Worm (Caenorhabditis elegans) whole organism, early embryonic: Measurements from ENCODE around the gene clh-1.

Source experiments
- B0310.2 ChIP-seq: sonication (generic microtip); optimal IDR thresholded peaks from 2 replicates; lab custom pipeline; 2016; ENCODE audit warnings: mild to moderate bottlenecking, missing genetic modification characterization, missing compliant biosample characterization
- F13C5.2 ChIP-seq: sonication (generic microtip); optimal IDR thresholded peaks from 2 replicates; lab custom pipeline; 2017; ENCODE audit warnings: mild to moderate bottlenecking, missing genetic modification characterization, inconsistent platforms, missing compliant biosample characterization
- aly-1 ChIP-seq: sonication (generic microtip); optimal IDR thresholded peaks from 2 replicates; lab custom pipeline; 2016; ENCODE audit warnings: missing genetic modification characterization, missing compliant biosample characterization
- ama-1 ChIP-seq: fragments of 150-350 bp; optimal IDR thresholded peaks from 2 replicates; lab custom pipeline; 2014
- ceh-13 ChIP-seq: fragments of 200-800 bp; sonication (Bioruptor generic); optimal IDR thresholded peaks from 2 replicates; lab custom pipeline; 2018; ENCODE audit warnings: mild to moderate bottlenecking, missing genetic modification characterization, missing compliant biosample characterization
- ceh-36 ChIP-seq: sonication (generic microtip); optimal IDR thresholded peaks from 2 replicates; lab custom pipeline; 2016; ENCODE audit warnings: missing genetic modification characterization, inconsistent platforms, missing compliant biosample characterization
- ets-7 ChIP-seq: sonication (generic microtip); optimal IDR thresholded peaks from 2 replicates; lab custom pipeline; 2016; ENCODE audit warnings: missing genotype, missing genetic modification characterization, missing compliant biosample characterization
- flt-1 ChIP-seq: fragments of 200-800 bp; sonication (Bioruptor generic); IDR thresholded peaks from 2 replicates; pipeline ENCODE4 v1.3.6; 2022; ENCODE audit warnings: missing genetic modification characterization, missing compliant biosample characterization
- hmbx-1 ChIP-seq: sonication (generic microtip); optimal IDR thresholded peaks from 2 replicates; lab custom pipeline; 2016; ENCODE audit warnings: mild to moderate bottlenecking, missing genetic modification characterization, missing compliant biosample characterization
- hmg-4 ChIP-seq: fragments of 200-800 bp; sonication (Bioruptor generic); optimal IDR thresholded peaks from 2 replicates; lab custom pipeline; 2018; ENCODE audit warnings: mild to moderate bottlenecking, missing genetic modification characterization, missing compliant biosample characterization
- hnd-1 ChIP-seq: sonication (generic microtip); optimal IDR thresholded peaks from 2 replicates; lab custom pipeline; 2016; ENCODE audit warnings: missing genetic modification characterization, missing compliant biosample characterization
- pes-1 ChIP-seq: fragments of 200-800 bp; sonication (Bioruptor generic); IDR thresholded peaks from 2 replicates; pipeline ENCODE4 v1.3.6; 2022; ENCODE audit warnings: missing genetic modification reagents, missing genetic modification characterization, missing compliant biosample characterization
- scrt-1 ChIP-seq: fragments of 200-800 bp; sonication (Bioruptor generic); IDR thresholded peaks from 2 replicates; pipeline ENCODE4 v1.3.6; 2022; ENCODE audit warnings: missing genetic modification characterization, missing compliant biosample characterization
- sea-1 ChIP-seq: fragments of 200-800 bp; sonication (Bioruptor generic); conservative IDR thresholded peaks from 2 replicates; pipeline ENCODE4 v1.3.6; 2022; ENCODE audit warnings: missing genetic modification characterization, missing compliant biosample characterization
- tbx-11 ChIP-seq: fragments of 200-800 bp; sonication (Bioruptor generic); IDR thresholded peaks from 2 replicates; pipeline ENCODE4 v1.3.6; 2022; ENCODE audit warnings: missing genetic modification characterization, missing compliant biosample characterization
- tbx-37 ChIP-seq: fragments of 200-800 bp; sonication (Bioruptor generic); conservative IDR thresholded peaks from 2 replicates; pipeline ENCODE4 v1.3.6; 2022; ENCODE audit warnings: missing genetic modification reagents, missing genetic modification characterization, missing compliant biosample characterization
- tra-4 ChIP-seq: sonication (generic microtip); optimal IDR thresholded peaks from 2 replicates; lab custom pipeline; 2017; ENCODE audit warnings: missing genetic modification characterization, missing compliant biosample characterization

clh-1 gene

DNA sequence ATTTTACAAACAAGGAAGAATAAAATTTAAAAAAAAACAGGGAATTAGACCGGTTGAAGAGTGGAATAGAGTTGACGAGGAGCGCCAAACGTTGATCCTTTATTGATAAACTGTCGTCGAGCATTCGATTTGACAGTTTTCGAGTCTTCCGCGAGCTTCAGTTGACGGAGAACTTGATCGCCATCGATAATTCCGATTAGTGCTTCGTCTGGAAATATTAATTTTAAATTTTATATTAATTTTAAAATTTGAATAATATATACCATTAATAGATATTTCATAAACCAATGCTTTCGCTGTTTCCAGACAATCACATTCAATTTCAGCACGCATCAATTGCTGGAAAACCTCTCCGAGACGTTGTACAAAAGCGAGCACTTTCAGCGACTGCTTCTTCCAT, 9.4 kb upstream of the clh-1 start, which contains the start of gene K12D12.4:
TSS of gene K12D12.4 (minus strand) at position 101 of the 400 bp plus-strand sequence.
- TF ChIP-seq flt-1 (GFP tag; lab: Robert Waterston, UW) (no peak), F13C5.2 (tag; lab: Kevin White, UChicago) (no peak), aly-1 (tag; lab: Kevin White, UChicago) (no peak), tra-4 (tag; lab: Kevin White, UChicago) (no peak), tbx-37 (no peak), hmg-4 (GFP tag; lab: Kevin White, UChicago) (no peak), ets-7 (tag; lab: Kevin White, UChicago) (no peak), sea-1 (GFP tag; lab: Robert Waterston, UW) (no peak), hnd-1 (tag; lab: Kevin White, UChicago) (no peak), ama-1 (lab: Kevin White, UChicago) (no peak), pes-1 (GFP tag; lab: Robert Waterston, UW) (no peak), scrt-1 (no peak), hmbx-1 (no peak)

DNA sequence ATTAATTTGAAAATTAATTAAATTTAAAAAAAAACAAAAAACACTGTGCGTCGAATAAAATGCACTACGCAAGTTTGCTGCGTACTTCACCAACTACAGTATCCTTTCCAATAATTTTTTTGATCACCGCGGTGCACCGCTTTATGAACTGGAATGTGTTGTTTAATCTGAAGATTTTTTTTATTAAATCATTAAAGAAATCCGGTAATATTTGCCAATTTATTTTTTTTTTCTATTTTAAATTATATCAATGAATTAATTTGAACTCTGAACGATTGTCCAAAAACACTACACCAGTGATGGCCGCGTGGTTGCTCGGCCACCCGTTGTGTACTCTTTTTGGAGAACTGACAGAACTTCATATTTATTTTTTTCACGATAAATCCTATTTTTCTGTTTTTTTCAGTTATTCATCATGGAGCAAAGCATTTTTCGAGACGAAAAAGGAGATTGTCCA, 4.4 kb upstream of the clh-1 start, which contains the start of gene K12D12.5:
TSS of gene K12D12.5 (plus strand) at position 407 of the 457 bp plus-strand sequence.
- TF ChIP-seq tbx-37 (no peak), aly-1 (tag; lab: Kevin White, UChicago) (no peak), tra-4 (tag; lab: Kevin White, UChicago) (no peak), flt-1 (GFP tag; lab: Robert Waterston, UW) (no peak), sea-1 (GFP tag; lab: Robert Waterston, UW) (no peak)

DNA sequence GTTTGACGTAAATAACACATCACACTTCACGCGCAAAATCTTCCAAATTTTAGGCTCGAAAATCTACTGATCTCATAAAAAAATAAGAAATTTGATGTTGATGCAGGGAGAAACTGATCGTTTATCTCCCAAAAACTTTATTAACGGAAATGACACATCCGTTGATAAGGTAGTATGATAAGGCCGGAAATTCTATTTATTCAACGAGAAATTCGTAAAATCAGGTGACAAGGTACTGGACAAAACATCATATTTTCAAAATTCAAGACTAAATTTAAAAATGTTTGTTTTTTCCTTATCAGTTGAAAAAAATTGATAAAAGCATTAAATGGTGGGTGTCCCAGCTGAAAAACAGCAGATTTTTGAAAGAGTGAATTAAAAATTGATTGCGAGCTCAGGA, 3.6 kb upstream of the clh-1 start:
- TF ChIP-seq pes-1 (GFP tag; lab: Robert Waterston, UW) (no peak), tbx-11 (GFP tag; lab: Robert Waterston, UW) (no peak), flt-1 (GFP tag; lab: Robert Waterston, UW) (no peak), sea-1 (GFP tag; lab: Robert Waterston, UW) (no peak), ets-7 (tag; lab: Kevin White, UChicago) (no peak), hnd-1 (tag; lab: Kevin White, UChicago) (no peak), ama-1 (lab: Kevin White, UChicago) (no peak), B0310.2 (no peak), scrt-1 (no peak), tbx-37 (no peak), F13C5.2 (tag; lab: Kevin White, UChicago) (no peak)

DNA sequence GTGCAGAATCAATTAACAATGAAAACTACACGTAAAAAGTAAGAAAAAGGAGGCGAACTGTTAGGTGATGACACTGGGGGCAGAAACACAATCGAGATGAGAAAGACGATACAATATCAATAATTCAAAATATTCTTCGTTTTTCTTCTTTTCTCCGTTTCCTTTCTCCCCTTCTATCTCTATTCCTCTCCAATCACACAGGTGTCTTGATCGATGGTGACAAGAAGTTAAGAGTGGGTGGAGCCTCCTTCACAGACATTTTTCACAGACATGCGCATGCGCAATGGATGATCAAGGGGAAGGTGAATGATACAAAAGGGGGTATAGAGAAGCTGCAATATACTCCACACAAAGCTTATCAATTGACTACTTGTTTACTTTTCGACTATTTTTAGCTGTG, 1.5 kb downstream of the clh-1 start:
- TF ChIP-seq ets-7 (tag; lab: Kevin White, UChicago), result no peak
- no peak for TF ChIP-seq B0310.2
- no peak for TF ChIP-seq hmg-4 (GFP tag; lab: Kevin White, UChicago)
- no peak for TF ChIP-seq ceh-13 (GFP tag; lab: Kevin White, UChicago)
- no peak for TF ChIP-seq hmbx-1
- no peak for TF ChIP-seq ama-1 (lab: Kevin White, UChicago)
- no peak for TF ChIP-seq F13C5.2 (tag; lab: Kevin White, UChicago)
- TF ChIP-seq flt-1 (GFP tag; lab: Robert Waterston, UW), result no peak

DNA sequence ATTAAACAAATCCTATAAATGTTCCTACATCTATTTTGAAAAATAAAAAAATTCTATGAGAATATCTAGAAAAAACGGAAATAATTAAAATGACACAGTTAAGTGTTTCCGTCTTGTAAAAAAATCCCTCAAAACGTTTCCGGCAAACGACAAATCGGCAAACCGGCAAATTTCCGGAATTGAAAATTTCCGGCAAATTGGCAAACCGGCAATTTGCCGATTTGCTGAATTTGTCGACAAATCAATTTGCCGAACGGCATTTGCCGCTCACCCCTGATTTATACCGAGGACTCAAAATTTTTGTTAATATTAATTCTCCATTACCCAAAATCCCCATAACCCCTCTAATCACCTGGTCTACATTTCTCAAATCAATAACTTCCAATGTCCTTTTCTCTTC, 3.2 kb downstream of the clh-1 start:
- TF ChIP-seq tbx-11 (GFP tag; lab: Robert Waterston, UW), result no peak
- no peak for TF ChIP-seq tbx-37
- no peak for TF ChIP-seq aly-1 (tag; lab: Kevin White, UChicago)
- TF ChIP-seq hmbx-1, result no peak
- TF ChIP-seq ama-1 (lab: Kevin White, UChicago), result no peak
- TF ChIP-seq hmg-4 (GFP tag; lab: Kevin White, UChicago), result no peak
- no peak for TF ChIP-seq B0310.2
- no peak for TF ChIP-seq ceh-36 (tag; lab: Kevin White, UChicago)
- no peak for TF ChIP-seq ets-7 (tag; lab: Kevin White, UChicago)
- TF ChIP-seq F13C5.2 (tag; lab: Kevin White, UChicago), result no peak
- TF ChIP-seq scrt-1, result no peak
- TF ChIP-seq pes-1 (GFP tag; lab: Robert Waterston, UW), result no peak
- TF ChIP-seq sea-1 (GFP tag; lab: Robert Waterston, UW), result no peak

DNA sequence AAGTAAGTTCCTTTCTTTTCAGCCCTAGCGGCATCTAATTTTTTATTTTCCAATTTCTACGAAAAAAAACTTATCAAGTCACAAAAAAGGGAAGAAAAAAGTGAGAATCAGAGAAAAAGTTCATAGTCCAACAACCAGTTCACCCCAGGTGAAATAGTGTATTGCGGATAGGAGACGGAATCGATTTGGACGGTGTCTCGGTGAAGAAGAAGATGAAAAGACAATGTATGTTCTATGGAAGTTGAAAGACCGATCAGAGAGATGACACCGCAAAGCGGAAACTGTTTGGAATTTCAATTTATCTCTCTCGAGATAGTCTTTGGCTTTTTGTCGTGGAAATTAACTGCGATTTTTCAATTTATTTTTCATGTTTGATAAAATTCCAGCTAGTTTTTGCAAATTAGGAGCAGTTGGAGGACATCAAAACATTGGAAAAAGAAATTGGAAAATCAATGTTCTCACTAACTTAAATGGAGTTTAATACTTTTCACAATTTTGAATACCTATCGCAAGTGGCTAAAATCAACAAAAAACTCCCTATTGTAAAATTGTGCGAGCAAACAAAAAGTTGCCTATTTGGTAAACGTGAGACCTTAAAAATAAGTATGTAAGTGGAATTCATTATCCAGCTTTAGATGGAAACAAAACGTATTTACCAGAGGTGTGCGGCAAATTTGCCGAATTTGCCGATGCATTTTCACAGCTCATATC, 3.9 kb downstream of the clh-1 start:
- TF ChIP-seq F13C5.2 (tag; lab: Kevin White, UChicago) (no peak), flt-1 (GFP tag; lab: Robert Waterston, UW) (no peak), scrt-1 (no peak), tra-4 (tag; lab: Kevin White, UChicago) (no peak), ceh-36 (tag; lab: Kevin White, UChicago) (no peak), tbx-11 (GFP tag; lab: Robert Waterston, UW) (no peak), pes-1 (GFP tag; lab: Robert Waterston, UW) (no peak), ets-7 (tag; lab: Kevin White, UChicago) (no peak), hnd-1 (tag; lab: Kevin White, UChicago) (no peak), hmg-4 (GFP tag; lab: Kevin White, UChicago) (no peak), aly-1 (tag; lab: Kevin White, UChicago) (no peak)

DNA sequence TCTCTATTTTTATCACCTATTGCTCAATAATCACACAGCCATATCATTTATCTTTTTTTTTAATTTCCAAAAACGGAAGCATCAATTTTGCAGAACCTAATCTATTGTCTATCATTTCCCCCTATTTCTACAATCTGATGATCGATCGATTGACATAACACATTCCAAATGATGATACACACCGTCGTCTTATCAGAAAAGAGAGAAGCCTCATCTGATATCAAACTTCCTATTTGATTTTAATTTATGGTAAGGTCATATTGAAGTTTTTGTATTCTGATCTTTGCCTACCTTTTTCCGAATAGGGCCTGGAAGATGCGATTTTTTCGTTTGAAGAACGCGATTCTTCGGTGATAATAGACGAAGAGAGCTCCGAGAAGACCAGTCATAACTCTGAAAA, 6.7 kb downstream of the clh-1 start:
- TF ChIP-seq ets-7 (tag; lab: Kevin White, UChicago), result no peak
- TF ChIP-seq ama-1 (lab: Kevin White, UChicago), result no peak
- TF ChIP-seq tra-4 (tag; lab: Kevin White, UChicago), result no peak

DNA sequence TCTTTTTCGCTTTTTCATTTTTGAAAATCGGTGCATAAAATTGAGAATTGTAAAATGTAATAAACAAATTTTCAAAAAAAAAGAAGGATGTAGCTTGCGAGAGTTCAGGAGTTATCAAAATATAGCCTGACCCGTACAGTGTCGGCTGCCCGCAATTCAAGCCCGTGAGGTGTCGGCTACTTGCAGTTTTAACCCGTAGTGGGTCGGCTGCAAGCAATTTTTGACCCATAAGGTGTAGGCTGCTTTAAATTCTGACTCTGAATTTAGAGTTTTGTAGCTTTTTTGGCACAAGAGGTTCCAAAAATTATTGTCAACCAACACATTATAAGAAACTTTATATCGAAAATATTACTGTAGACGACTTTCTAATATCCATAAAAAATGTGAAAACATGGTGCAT, 10.3 kb downstream of the clh-1 start:
- TF ChIP-seq ama-1 (lab: Kevin White, UChicago) (no peak), ceh-36 (tag; lab: Kevin White, UChicago) (no peak), sea-1 (GFP tag; lab: Robert Waterston, UW) (no peak), tbx-11 (GFP tag; lab: Robert Waterston, UW) (no peak), scrt-1 (no peak), hmg-4 (GFP tag; lab: Kevin White, UChicago) (no peak), tra-4 (tag; lab: Kevin White, UChicago) (no peak)
